Fruit fly (Drosophila melanogaster) whole organism, embryonic: Measurements from ENCODE around the gene CG1638.

Experiments used
- BEAF-32 ChIP-seq: fragments of 200-800 bp; sonication (Bioruptor generic); optimal IDR thresholded peaks from 3 replicates; lab custom pipeline; 2017; ENCODE audit warnings: missing biosample characterization, missing genetic modification characterization, mild to moderate bottlenecking, moderate library complexity, missing genetic modification reagents
- CG10209 ChIP-seq: fragments of 200-800 bp; sonication (Bioruptor generic); optimal IDR thresholded peaks from 3 replicates; lab custom pipeline; 2017; ENCODE audit warnings: missing biosample characterization, mild to moderate bottlenecking, missing genetic modification characterization, missing genetic modification reagents
- CG10366 ChIP-seq: fragments of 200-800 bp; sonication (Bioruptor generic); IDR thresholded peaks from 2 replicates; pipeline ENCODE4 v1.3.6; 2022; ENCODE audit warnings: missing biosample characterization, missing genetic modification characterization
- CG10959 ChIP-seq: fragments of 200-800 bp; sonication (Bioruptor generic); IDR thresholded peaks from 2 replicates; pipeline ENCODE4 v1.3.6; 2022; ENCODE audit warnings: missing biosample characterization, missing genetic modification characterization
- CG11398 ChIP-seq: fragments of 200-800 bp; sonication (Bioruptor generic); optimal IDR thresholded peaks from 2 replicates; lab custom pipeline; 2016; ENCODE audit warnings: missing biosample characterization, missing genetic modification characterization
- CG12071 ChIP-seq: fragments of 200-800 bp; sonication (Bioruptor generic); optimal IDR thresholded peaks from 3 replicates; lab custom pipeline; 2018; ENCODE audit warnings: missing biosample characterization, mild to moderate bottlenecking, missing genetic modification characterization
- CG12155 ChIP-seq: fragments of 200-800 bp; sonication (Bioruptor generic); optimal IDR thresholded peaks from 3 replicates; lab custom pipeline; 2016; ENCODE audit warnings: missing biosample characterization, missing genetic modification characterization
- CG12769 ChIP-seq: fragments of 200-800 bp; sonication (Bioruptor generic); optimal IDR thresholded peaks from 2 replicates; lab custom pipeline; 2019; ENCODE audit warnings: missing biosample characterization, mild to moderate bottlenecking, missing genetic modification characterization, moderate library complexity
- CG13424 ChIP-seq: fragments of 200-800 bp; sonication (Bioruptor generic); optimal IDR thresholded peaks from 2 replicates; lab custom pipeline; 2019; ENCODE audit warnings: missing biosample characterization, mild to moderate bottlenecking, missing genetic modification characterization, moderate library complexity
- CG13624 ChIP-seq: fragments of 200-800 bp; sonication (Bioruptor generic); optimal IDR thresholded peaks from 2 replicates; lab custom pipeline; 2016; ENCODE audit warnings: missing biosample characterization, missing genetic modification characterization
- CG16863 ChIP-seq: fragments of 200-800 bp; sonication (Bioruptor generic); optimal IDR thresholded peaks from 3 replicates; lab custom pipeline; 2016; ENCODE audit warnings: missing biosample characterization, missing genetic modification characterization
- CG17361 ChIP-seq: fragments of 200-800 bp; sonication (Bioruptor generic); IDR thresholded peaks from 3 replicates; pipeline ENCODE4 v1.3.6; 2022; ENCODE audit warnings: missing biosample characterization, missing genetic modification characterization
- CG17385 ChIP-seq: fragments of 200-800 bp; sonication (Bioruptor generic); optimal IDR thresholded peaks from 3 replicates; lab custom pipeline; 2018; ENCODE audit warnings: missing biosample characterization, mild to moderate bottlenecking, missing genetic modification characterization
- CG18262 ChIP-seq: fragments of 200-800 bp; optimal IDR thresholded peaks from 3 replicates; lab custom pipeline; 2019; ENCODE audit warnings: missing biosample characterization, mild to moderate bottlenecking, missing genetic modification characterization, moderate library complexity
- CG2120 ChIP-seq: fragments of 200-800 bp; sonication (Bioruptor generic); optimal IDR thresholded peaks from 3 replicates; lab custom pipeline; 2016; ENCODE audit warnings: missing biosample characterization, missing genetic modification characterization
- CG3838 ChIP-seq: fragments of 200-800 bp; sonication (Bioruptor generic); optimal IDR thresholded peaks from 3 replicates; lab custom pipeline; 2016; ENCODE audit warnings: missing biosample characterization, missing genetic modification characterization
- CG3847 ChIP-seq: fragments of 200-800 bp; sonication (Bioruptor generic); IDR thresholded peaks from 2 replicates; pipeline ENCODE4 v1.3.6; 2022; ENCODE audit warnings: missing biosample characterization, missing genetic modification characterization
- CG4424 ChIP-seq: fragments of 200-800 bp; sonication (Bioruptor generic); optimal IDR thresholded peaks from 3 replicates; lab custom pipeline; 2016; ENCODE audit warnings: missing biosample characterization, missing genetic modification characterization
- CG4707 ChIP-seq: fragments of 200-800 bp; sonication (Bioruptor generic); optimal IDR thresholded peaks from 2 replicates; lab custom pipeline; 2018; ENCODE audit warnings: missing biosample characterization, mild to moderate bottlenecking, missing genetic modification characterization, moderate library complexity
- CG8290 ChIP-seq, 3 experiments: fragments of 200-800 bp; sonication (Bioruptor generic); optimal IDR thresholded peaks; 2 replicates each; lab custom pipeline; 2016 to 2019; ENCODE audit warnings: missing biosample characterization in 3 of 3, missing genetic modification characterization in 3 of 3, mild to moderate bottlenecking in 2 of 3, moderate library complexity in 1 of 3
- CG9215 ChIP-seq: fragments of 200-800 bp; sonication (Bioruptor generic); IDR thresholded peaks from 2 replicates; pipeline ENCODE4 v1.3.6; 2022; ENCODE audit warnings: missing biosample characterization, missing genetic modification characterization
- CG9817 ChIP-seq: fragments of 200-800 bp; sonication (Bioruptor generic); optimal IDR thresholded peaks from 2 replicates; lab custom pipeline; 2018; ENCODE audit warnings: missing biosample characterization, mild to moderate bottlenecking, missing genetic modification characterization, moderate library complexity
- Dad ChIP-seq: fragments of 200-800 bp; sonication (Bioruptor generic); optimal IDR thresholded peaks from 3 replicates; lab custom pipeline; 2016; ENCODE audit warnings: missing biosample characterization, missing genetic modification characterization
- Ets65A ChIP-seq: fragments of 200-800 bp; sonication (Bioruptor generic); peaks from one replicate; lab custom pipeline; 2016; ENCODE audit warnings: missing biosample characterization, missing genetic modification characterization
- Fer3 ChIP-seq: fragments of 200-800 bp; sonication (Bioruptor generic); optimal IDR thresholded peaks from 2 replicates; lab custom pipeline; 2018; ENCODE audit warnings: missing biosample characterization, mild to moderate bottlenecking, missing genetic modification characterization, moderate library complexity
- HLHmδ ChIP-seq: fragments of 200-800 bp; sonication (Bioruptor generic); optimal IDR thresholded peaks from 2 replicates; lab custom pipeline; 2018; ENCODE audit warnings: missing biosample characterization, mild to moderate bottlenecking, missing genetic modification characterization, moderate library complexity
- HmgD ChIP-seq: fragments of 200-800 bp; sonication (Bioruptor generic); optimal IDR thresholded peaks from 3 replicates; lab custom pipeline; 2016; ENCODE audit warnings: missing biosample characterization, missing genetic modification characterization
- NfI ChIP-seq: fragments of 200-800 bp; sonication (Bioruptor generic); optimal IDR thresholded peaks from 3 replicates; lab custom pipeline; 2018; ENCODE audit warnings: missing biosample characterization, mild to moderate bottlenecking, missing genetic modification characterization, moderate library complexity
- Oaz ChIP-seq: fragments of 200-800 bp; sonication (Bioruptor generic); IDR thresholded peaks from 2 replicates; pipeline ENCODE4 v1.3.6; 2022; ENCODE audit warnings: missing biosample characterization, missing genetic modification characterization
- Optix ChIP-seq: fragments of 200-800 bp; sonication (Bioruptor generic); IDR thresholded peaks from 3 replicates; pipeline ENCODE4 v1.3.6; 2022; ENCODE audit warnings: missing biosample characterization, missing genetic modification characterization
- PHDP ChIP-seq: fragments of 200-800 bp; sonication (Bioruptor generic); optimal IDR thresholded peaks from 3 replicates; lab custom pipeline; 2018; ENCODE audit warnings: missing biosample characterization, mild to moderate bottlenecking, missing genetic modification characterization, moderate library complexity
- Ravus ChIP-seq: fragments of 200-800 bp; sonication (Bioruptor generic); IDR thresholded peaks from 2 replicates; pipeline ENCODE4 v1.3.6; 2022; ENCODE audit warnings: missing biosample characterization, missing genetic modification characterization
- Trl ChIP-seq, 3 experiments: fragments of >200 bp in 2 of 3; fragments of 200-800 bp in 1 of 3; sonication (Bioruptor generic) in 1 of 3; optimal IDR thresholded peaks; 2 replicates in 1 of 3; 3 replicates in 2 of 3; lab custom pipeline; 2016 to 2017; ENCODE audit warnings: missing biosample characterization in 1 of 3, missing genetic modification characterization in 1 of 3
- bcd ChIP-seq: fragments of 200-800 bp; sonication (Bioruptor generic); optimal IDR thresholded peaks from 2 replicates; lab custom pipeline; 2017; ENCODE audit warnings: missing biosample characterization, mild to moderate bottlenecking, missing genetic modification characterization
- cwo ChIP-seq: fragments of 200-800 bp; sonication (Bioruptor generic); optimal IDR thresholded peaks from 3 replicates; lab custom pipeline; 2017; ENCODE audit warnings: missing biosample characterization, missing genetic modification characterization, mild to moderate bottlenecking, moderate library complexity, missing genetic modification reagents
- dmrt11E ChIP-seq: fragments of 200-800 bp; sonication (Bioruptor generic); optimal IDR thresholded peaks from 3 replicates; lab custom pipeline; 2018; ENCODE audit warnings: missing biosample characterization, mild to moderate bottlenecking, missing genetic modification characterization, moderate library complexity
- dmrt99B ChIP-seq: fragments of 200-800 bp; sonication (Bioruptor generic); optimal IDR thresholded peaks from 2 replicates; lab custom pipeline; 2018; ENCODE audit warnings: missing biosample characterization, mild to moderate bottlenecking, missing genetic modification characterization, moderate library complexity
- gce ChIP-seq: fragments of 200-800 bp; sonication (Bioruptor generic); IDR thresholded peaks from 3 replicates; pipeline ENCODE4 v1.3.6; 2022; ENCODE audit warnings: missing biosample characterization, missing genetic modification characterization
- hb ChIP-seq: fragments of 200-800 bp; sonication (Bioruptor generic); IDR thresholded peaks from 3 replicates; pipeline ENCODE4 v1.3.6; 2022; ENCODE audit warnings: missing biosample characterization, missing genetic modification characterization; ENCODE audit not compliant: partially characterized antibody
- lab ChIP-seq: fragments of 200-800 bp; sonication (Bioruptor generic); optimal IDR thresholded peaks from 3 replicates; lab custom pipeline; 2017; ENCODE audit warnings: missing biosample characterization, missing genetic modification characterization, mild to moderate bottlenecking, moderate library complexity, missing genetic modification reagents
- lbe ChIP-seq: fragments of 200-800 bp; sonication (Bioruptor generic); optimal IDR thresholded peaks from 2 replicates; lab custom pipeline; 2016; ENCODE audit warnings: missing biosample characterization, mild to moderate bottlenecking, missing genetic modification characterization
- lilli ChIP-seq: fragments of 200-800 bp; sonication (Bioruptor generic); optimal IDR thresholded peaks from 3 replicates; lab custom pipeline; 2016; ENCODE audit warnings: missing biosample characterization, missing genetic modification characterization
- pho ChIP-seq: fragments of 200-800 bp; sonication (Bioruptor generic); optimal IDR thresholded peaks from 2 replicates; lab custom pipeline; 2016; ENCODE audit warnings: missing biosample characterization, missing genetic modification characterization
- phol ChIP-seq: fragments of 200-800 bp; sonication (Bioruptor generic); optimal IDR thresholded peaks from 3 replicates; lab custom pipeline; 2018; ENCODE audit warnings: missing biosample characterization, mild to moderate bottlenecking, missing genetic modification characterization, moderate library complexity
- pita ChIP-seq: fragments of 200-800 bp; sonication (Bioruptor generic); optimal IDR thresholded peaks from 2 replicates; lab custom pipeline; 2017; ENCODE audit warnings: missing biosample characterization, mild to moderate bottlenecking, missing genetic modification characterization
- ranshi ChIP-seq: fragments of 200-800 bp; sonication (Bioruptor generic); IDR thresholded peaks from 2 replicates; pipeline ENCODE4 v1.3.6; 2022; ENCODE audit warnings: missing biosample characterization, missing genetic modification characterization
- repo ChIP-seq: fragments of 200-800 bp; sonication (Bioruptor generic); optimal IDR thresholded peaks from 2 replicates; lab custom pipeline; 2016; ENCODE audit warnings: missing biosample characterization, missing genetic modification characterization
- slbo ChIP-seq: fragments of 200-800 bp; sonication (Bioruptor generic); IDR thresholded peaks from 2 replicates; pipeline ENCODE4 v1.3.6; 2022; ENCODE audit warnings: missing biosample characterization, missing genetic modification characterization
- stwl ChIP-seq: fragments of 200-800 bp; sonication (Bioruptor generic); optimal IDR thresholded peaks from 3 replicates; lab custom pipeline; 2018; ENCODE audit warnings: missing biosample characterization, mild to moderate bottlenecking, missing genetic modification characterization, moderate library complexity
- tx ChIP-seq: fragments of 200-800 bp; sonication (Bioruptor generic); optimal IDR thresholded peaks from 2 replicates; lab custom pipeline; 2016; ENCODE audit warnings: missing biosample characterization, missing genetic modification characterization

The CG1638 gene

dm6 chr3R:31636501-31636900, 46.1 kb downstream of the CG1638 start (continued):
- TF ChIP-seq CG10209 (GFP tag; lab: Kevin White, UChicago) (peak; percentile 12), tx (peak; percentile 2), pho (GFP tag; lab: Kevin White, UChicago) (peak; percentile 30), ranshi (0 out of 2 replicates have a peak, but pooled peaks have one; percentile 30), CG16863 (GFP tag; lab: Kevin White, UChicago) (no peak), stwl (no peak), slbo (GFP tag; lab: Robert Waterston, UW) (peak; percentile 72), CG3838 (no peak), Dad (GFP tag; lab: Kevin White, UChicago) (peak; percentile 9), dmrt11E (tag; lab: Kevin White, UChicago) (peak; percentile 4), PHDP (tag; lab: Kevin White, UChicago) (peak; percentile 6), bcd (peak; percentile 20), cwo (peak; percentile 35), CG12769 (tag; lab: Kevin White, UChicago) (peak; percentile 68), CG17385 (GFP tag; lab: Kevin White, UChicago) (peak; percentile 37), CG11398 (GFP tag; lab: Kevin White, UChicago) (no peak), hb (GFP tag; lab: Robert Waterston, UW) (no peak), HLHmδ (GFP tag; lab: Kevin White, UChicago) (no peak), CG8290 (GFP tag; optimal IDR thresholded peaks at IDR 0.05; lab: Kevin White, UChicago) (no peak), CG8290 (tag; optimal IDR thresholded peaks at IDR 0.05; lab: Kevin White, UChicago) (peak in 1 of 2 experiments; percentile 69), gce (GFP tag; lab: Robert Waterston, UW) (0 out of 3 replicates have a peak, but pooled peaks have one; percentile 8), Oaz (GFP tag; lab: Robert Waterston, UW) (0 out of 2 replicates have a peak, but pooled peaks have one; percentile 24), CG4707 (GFP tag; lab: Kevin White, UChicago) (no peak), lilli (GFP tag; lab: Kevin White, UChicago) (peak; percentile 35), repo (GFP tag; lab: Kevin White, UChicago) (no peak), CG9817 (tag; lab: Kevin White, UChicago) (peak; percentile 43), Fer3 (tag; lab: Kevin White, UChicago) (peak; percentile 37), CG4424 (GFP tag; lab: Kevin White, UChicago) (no peak), Optix (GFP tag; lab: Robert Waterston, UW) (no peak), CG12071 (GFP tag; lab: Kevin White, UChicago) (no peak), CG12155 (GFP tag; lab: Kevin White, UChicago) (peak; percentile 9), HmgD (no peak), Ravus (no peak), CG10366 (peak; percentile 23; the same call in 1 of the 2 replicates), pita (GFP tag; lab: Kevin White, UChicago) (no peak), NfI (peak; percentile 39), CG13424 (peak; percentile 49), CG10959 (GFP tag; lab: Robert Waterston, UW) (no peak), CG2120 (GFP tag; lab: Kevin White, UChicago) (peak; percentile 75), phol (tag; lab: Kevin White, UChicago) (peak; percentile 13), Trl (optimal IDR thresholded peaks at IDR 0.05; lab: Kevin White, UChicago) (no peak), Trl (GFP tag; optimal IDR thresholded peaks at IDR 0.05; lab: Kevin White, UChicago) (peak; percentile 8), BEAF-32 (GFP tag; lab: Kevin White, UChicago) (no peak), CG9215 (GFP tag; lab: Robert Waterston, UW) (no peak), CG18262 (tag; lab: Kevin White, UChicago) (no peak), CG13624 (peak; percentile 4), CG3847 (GFP tag; lab: Robert Waterston, UW) (peak; percentile 47), dmrt99B (peak; percentile 32), Ets65A (peak; percentile 92), CG17361 (no peak), lbe (GFP tag; lab: Kevin White, UChicago) (no peak), lab (GFP tag; lab: Kevin White, UChicago) (peak; percentile 80)
